Worm (Caenorhabditis elegans) whole organism, L1 larva: ENCODE data around the gene C16A3.2.

ENCODE experiments used
- aha-1 ChIP-seq: fragments of 150-350 bp; optimal IDR thresholded peaks from 2 replicates; lab custom pipeline; 2014; ENCODE audit warnings: missing biosample characterization, missing genetic modification characterization
- dsc-1 ChIP-seq: sonication (generic microtip); optimal IDR thresholded peaks from 2 replicates; lab custom pipeline; 2016; ENCODE audit warnings: mild to moderate bottlenecking, missing genetic modification characterization, missing compliant biosample characterization
- egl-13 ChIP-seq: sonication (generic microtip); optimal IDR thresholded peaks from 2 replicates; lab custom pipeline; 2016; ENCODE audit warnings: missing genotype, missing genetic modification reagents, missing genetic modification characterization, missing compliant biosample characterization
- fkh-10 ChIP-seq: sonication (generic microtip); optimal IDR thresholded peaks from 2 replicates; lab custom pipeline; 2017; ENCODE audit warnings: missing biosample characterization, missing genetic modification reagents, missing genetic modification characterization
- snpc-4 ChIP-seq: fragments of 150-350 bp; optimal IDR thresholded peaks from 2 replicates; lab custom pipeline; 2014; ENCODE audit warnings: missing biosample characterization, missing genetic modification characterization
- sox-4 ChIP-seq: sonication (generic microtip); optimal IDR thresholded peaks from 2 replicates; lab custom pipeline; 2016; ENCODE audit warnings: missing genetic modification characterization, missing compliant biosample characterization
- swsn-7 ChIP-seq: sonication (generic microtip); optimal IDR thresholded peaks from 2 replicates; lab custom pipeline; 2016; ENCODE audit warnings: missing genetic modification characterization, missing compliant biosample characterization
- ztf-4 ChIP-seq: fragments of 150-350 bp; optimal IDR thresholded peaks from 2 replicates; lab custom pipeline; 2014; ENCODE audit warnings: missing biosample characterization, missing genetic modification characterization

ce11 chrIII:6398124-6398523, 8.5 kb downstream of the C16A3.2 start:
- TF ChIP-seq egl-13 (no peak), sox-4 (no peak), fkh-10 (no peak), aha-1 (tag; lab: Kevin White, UChicago) (no peak), snpc-4 (tag; lab: Kevin White, UChicago) (no peak), swsn-7 (tag; lab: Kevin White, UChicago) (no peak), ztf-4 (tag; lab: Kevin White, UChicago) (no peak), dsc-1 (tag; lab: Kevin White, UChicago) (no peak)
